Worm (Caenorhabditis elegans): ENCODE measurements around the gene F20B6.5.

ce11 chrX:4222779-4223387 lies 23.2 kb upstream of the F20B6.5 start:
- TF ChIP-seq che-1 (tag; optimal IDR thresholded peaks at IDR 0.05) (no peak), lim-6 (tag; optimal IDR thresholded peaks at IDR 0.05) (no peak), ztf-16 (tag; optimal IDR thresholded peaks at IDR 0.05) (no peak), pha-2 (tag; optimal IDR thresholded peaks at IDR 0.05) (no peak)

Data from whole organism, late embryonic.